Worm (Caenorhabditis elegans) whole organism, midembryonic: ENCODE results near the gene AH6.3.
A peak's percentile ranks its signal among the peaks of the same experiment; 100 is the strongest.

Experiments used
- T22C8.4 ChIP-seq: fragments of 200-800 bp; sonication (Bioruptor generic); IDR thresholded peaks from 2 replicates; pipeline ENCODE4 v1.3.6; 2022; ENCODE audit warnings: missing genetic modification characterization, missing compliant biosample characterization
- cog-1 ChIP-seq: sonication (generic microtip); optimal IDR thresholded peaks from 2 replicates; lab custom pipeline; 2016; ENCODE audit warnings: missing genetic modification characterization, missing compliant biosample characterization
- flt-1 ChIP-seq: fragments of 200-800 bp; sonication (Bioruptor generic); IDR thresholded peaks from 2 replicates; pipeline ENCODE4 v1.3.6; 2022; ENCODE audit warnings: missing genetic modification characterization, missing compliant biosample characterization
- klf-2 ChIP-seq: fragments of 200-800 bp; sonication (Bioruptor generic); conservative IDR thresholded peaks from 2 replicates; pipeline ENCODE4 v1.3.6; 2022; ENCODE audit warnings: missing genetic modification reagents, missing genetic modification characterization, missing compliant biosample characterization
- med-1 ChIP-seq: sonication (generic microtip); optimal IDR thresholded peaks from 2 replicates; lab custom pipeline; 2017; ENCODE audit warnings: missing genetic modification characterization, mild to moderate bottlenecking, missing compliant biosample characterization, antibody characterized with exemption, missing genetic modification reagents; ENCODE audit not compliant: insufficient read depth
- ref-1 ChIP-seq: fragments of 200-800 bp; sonication (Bioruptor generic); conservative IDR thresholded peaks from 2 replicates; pipeline ENCODE4 v1.3.6; 2022; ENCODE audit warnings: missing genetic modification reagents, missing genetic modification characterization, missing compliant biosample characterization
- tab-1 ChIP-seq: fragments of 200-800 bp; sonication (Bioruptor generic); IDR thresholded peaks from 2 replicates; pipeline ENCODE4 v1.3.6; 2022; ENCODE audit warnings: missing genetic modification characterization, missing compliant biosample characterization
- ztf-23 ChIP-seq: fragments of 200-800 bp; sonication (Bioruptor generic); IDR thresholded peaks from 2 replicates; pipeline ENCODE4 v1.3.6; 2022; ENCODE audit warnings: missing genetic modification reagents, missing genetic modification characterization, missing compliant biosample characterization
- ztf-29 ChIP-seq: fragments of 200-800 bp; sonication (Bioruptor generic); IDR thresholded peaks from 2 replicates; pipeline ENCODE4 v1.3.6; 2022; ENCODE audit warnings: missing genetic modification reagents, missing genetic modification characterization, missing compliant biosample characterization

DNA sequence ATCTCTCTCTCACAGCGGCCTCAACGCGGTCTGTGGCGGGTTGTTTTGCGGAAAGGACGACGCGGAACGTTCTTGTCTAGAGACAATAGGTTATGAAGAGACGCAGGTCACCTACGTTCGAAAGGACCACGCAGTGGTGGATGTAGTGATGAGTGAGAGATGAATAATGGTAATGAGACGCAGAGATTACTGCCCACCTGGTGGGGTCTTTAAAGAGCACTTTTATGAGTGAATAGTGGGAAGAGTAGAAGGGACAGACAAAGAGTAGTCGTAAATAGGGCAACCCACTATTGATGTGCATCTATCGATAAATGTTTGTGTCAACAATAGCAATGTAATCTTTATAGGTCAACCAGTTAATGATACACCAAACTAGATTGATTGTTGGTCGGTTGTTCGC is 27.8 kb upstream of the AH6.3 start:
- TF ChIP-seq tab-1 (GFP tag; lab: Robert Waterston, UW) (0 out of 2 replicates have a peak, but pooled peaks have one; percentile 34), ztf-29 (no peak), med-1 (GFP tag; lab: Kevin White, UChicago) (no peak), ref-1 (GFP tag; lab: Robert Waterston, UW) (no peak), cog-1 (tag; lab: Kevin White, UChicago) (peak; percentile 67), klf-2 (no peak), flt-1 (GFP tag; lab: Robert Waterston, UW) (peak; percentile 42; the same call in 1 of the 2 replicates), ztf-23 (GFP tag; lab: Robert Waterston, UW) (no peak), T22C8.4 (GFP tag; lab: Robert Waterston, UW) (no peak)
